Fruit fly (Drosophila melanogaster) whole organism, prepupa: Measurements from ENCODE around the gene CG33272.

ENCODE experiments used
- Blimp-1 ChIP-seq: fragments of 200-800 bp; sonication (Bioruptor generic); optimal IDR thresholded peaks from 3 replicates; lab custom pipeline; 2017; ENCODE audit warnings: missing biosample characterization, missing genetic modification characterization, mild to moderate bottlenecking, moderate library complexity, missing genetic modification reagents
- CG10669 ChIP-seq: fragments of 200-800 bp; sonication (Bioruptor generic); optimal IDR thresholded peaks from 3 replicates; lab custom pipeline; 2018; ENCODE audit warnings: missing biosample characterization, mild to moderate bottlenecking, missing genetic modification characterization, moderate library complexity
- CG11294 ChIP-seq: fragments of 200-800 bp; sonication (Bioruptor generic); IDR thresholded peaks from 2 replicates; pipeline ENCODE4 v1.3.6; 2022; ENCODE audit warnings: missing biosample characterization, missing genetic modification characterization
- CG15336 ChIP-seq: fragments of 200-800 bp; sonication (Bioruptor generic); IDR thresholded peaks from 2 replicates; pipeline ENCODE4 v1.3.6; 2022; ENCODE audit warnings: missing biosample characterization, missing genetic modification characterization
- CG1621 ChIP-seq: fragments of 200-800 bp; sonication (Bioruptor generic); optimal IDR thresholded peaks from 3 replicates; lab custom pipeline; 2018; ENCODE audit warnings: missing biosample characterization, mild to moderate bottlenecking, missing genetic modification characterization
- CG32006 ChIP-seq: fragments of 200-800 bp; sonication (Bioruptor generic); optimal IDR thresholded peaks from 3 replicates; lab custom pipeline; 2017; ENCODE audit warnings: missing biosample characterization, mild to moderate bottlenecking, missing genetic modification characterization
- CG3919 ChIP-seq: fragments of 200-800 bp; sonication (Bioruptor generic); optimal IDR thresholded peaks from 3 replicates; lab custom pipeline; 2016; ENCODE audit warnings: missing biosample characterization, missing genetic modification characterization
- CG6163 ChIP-seq: fragments of 200-800 bp; sonication (Bioruptor generic); IDR thresholded peaks from 3 replicates; pipeline ENCODE4 v1.3.6; 2022; ENCODE audit warnings: missing biosample characterization, missing genetic modification characterization
- CG6792 ChIP-seq: fragments of 200-800 bp; sonication (Bioruptor generic); optimal IDR thresholded peaks from 3 replicates; lab custom pipeline; 2016; ENCODE audit warnings: missing biosample characterization, missing genetic modification characterization
- CG6808 ChIP-seq: fragments of 200-800 bp; sonication (Bioruptor generic); optimal IDR thresholded peaks from 3 replicates; lab custom pipeline; 2017; ENCODE audit warnings: missing biosample characterization, missing genetic modification characterization, mild to moderate bottlenecking, moderate library complexity, missing genetic modification reagents
- CG6854 ChIP-seq: fragments of 200-800 bp; sonication (Bioruptor generic); optimal IDR thresholded peaks from 2 replicates; lab custom pipeline; 2017; ENCODE audit warnings: missing biosample characterization, mild to moderate bottlenecking, missing genetic modification characterization
- CG8319 ChIP-seq: fragments of 200-800 bp; sonication (Bioruptor generic); optimal IDR thresholded peaks from 3 replicates; lab custom pipeline; 2016; ENCODE audit warnings: missing biosample characterization, missing genetic modification characterization
- CG9139 ChIP-seq: fragments of 200-800 bp; sonication (Bioruptor generic); optimal IDR thresholded peaks from 3 replicates; lab custom pipeline; 2017; ENCODE audit warnings: missing biosample characterization, mild to moderate bottlenecking, missing genetic modification characterization
- Eip75B ChIP-seq: fragments of 200-800 bp; sonication (Bioruptor generic); optimal IDR thresholded peaks from 3 replicates; lab custom pipeline; 2016; ENCODE audit warnings: missing biosample characterization, missing genetic modification characterization
- Eip78C ChIP-seq: fragments of 200-800 bp; sonication (Bioruptor generic); peaks from one replicate; lab custom pipeline; 2016; ENCODE audit warnings: missing biosample characterization, missing genetic modification characterization
- Eip93F ChIP-seq: fragments of 200-800 bp; sonication (Bioruptor generic); optimal IDR thresholded peaks from 2 replicates; lab custom pipeline; 2016; ENCODE audit warnings: missing biosample characterization, mild to moderate bottlenecking, missing genetic modification characterization
- Ets96B ChIP-seq: fragments of 200-800 bp; optimal IDR thresholded peaks from 2 replicates; lab custom pipeline; 2019; ENCODE audit warnings: missing biosample characterization, mild to moderate bottlenecking, missing genetic modification characterization, moderate library complexity
- Gug ChIP-seq: fragments of 200-800 bp; sonication (Bioruptor generic); IDR thresholded peaks from 2 replicates; pipeline ENCODE4 v1.3.6; 2022; ENCODE audit warnings: missing biosample characterization, missing genetic modification characterization
- Hr39 ChIP-seq: fragments of 200-800 bp; sonication (Bioruptor generic); optimal IDR thresholded peaks from 2 replicates; lab custom pipeline; 2016; ENCODE audit warnings: missing biosample characterization, missing genetic modification characterization
- Met ChIP-seq: fragments of 200-800 bp; sonication (Bioruptor generic); optimal IDR thresholded peaks from 3 replicates; lab custom pipeline; 2016; ENCODE audit warnings: missing biosample characterization, missing genetic modification characterization
- Smox ChIP-seq: fragments of 200-800 bp; sonication (Bioruptor generic); optimal IDR thresholded peaks from 3 replicates; lab custom pipeline; 2016; ENCODE audit warnings: missing biosample characterization, missing genetic modification characterization
- Sox14 ChIP-seq: fragments of 200-800 bp; sonication (Bioruptor generic); optimal IDR thresholded peaks from 3 replicates; lab custom pipeline; 2016; ENCODE audit warnings: missing biosample characterization, missing genetic modification characterization
- achi ChIP-seq: fragments of 200-800 bp; sonication (Bioruptor generic); optimal IDR thresholded peaks from 3 replicates; lab custom pipeline; 2016; ENCODE audit warnings: missing biosample characterization, missing genetic modification characterization
- acj6 ChIP-seq: fragments of 200-800 bp; sonication (Bioruptor generic); optimal IDR thresholded peaks from 3 replicates; lab custom pipeline; 2016; ENCODE audit warnings: missing biosample characterization, missing genetic modification characterization
- cyc ChIP-seq: fragments of 200-800 bp; sonication (Bioruptor generic); optimal IDR thresholded peaks from 3 replicates; lab custom pipeline; 2016; ENCODE audit warnings: missing biosample characterization, missing genetic modification characterization
- dac ChIP-seq: fragments of 200-800 bp; sonication (Bioruptor generic); optimal IDR thresholded peaks from 2 replicates; lab custom pipeline; 2017; ENCODE audit warnings: missing biosample characterization, mild to moderate bottlenecking, missing genetic modification characterization
- eg ChIP-seq: fragments of 200-800 bp; sonication (Bioruptor generic); IDR thresholded peaks from 3 replicates; pipeline ENCODE4 v1.3.6; 2022; ENCODE audit warnings: missing biosample characterization, missing genetic modification characterization
- fd59A ChIP-seq: fragments of 200-800 bp; sonication (Bioruptor generic); optimal IDR thresholded peaks from 2 replicates; lab custom pipeline; 2017; ENCODE audit warnings: missing biosample characterization, mild to moderate bottlenecking, missing genetic modification characterization, missing genetic modification reagents
- fd85E ChIP-seq: fragments of 200-800 bp; sonication (Bioruptor generic); optimal IDR thresholded peaks from 3 replicates; lab custom pipeline; 2016; ENCODE audit warnings: missing biosample characterization, missing genetic modification characterization
- fkh ChIP-seq: fragments of 200-800 bp; sonication (Bioruptor generic); optimal IDR thresholded peaks from 3 replicates; lab custom pipeline; 2017; ENCODE audit warnings: missing biosample characterization, mild to moderate bottlenecking, missing genetic modification characterization, moderate library complexity
- lz ChIP-seq: fragments of 200-800 bp; sonication (Bioruptor generic); optimal IDR thresholded peaks from 3 replicates; lab custom pipeline; 2016; ENCODE audit warnings: missing biosample characterization, missing genetic modification characterization
- pdm3 ChIP-seq: fragments of 200-800 bp; sonication (Bioruptor generic); optimal IDR thresholded peaks from 3 replicates; lab custom pipeline; 2016; ENCODE audit warnings: missing biosample characterization, missing genetic modification characterization
- spab ChIP-seq: fragments of 200-800 bp; sonication (Bioruptor generic); optimal IDR thresholded peaks from 2 replicates; lab custom pipeline; 2017; ENCODE audit warnings: missing biosample characterization, mild to moderate bottlenecking, missing genetic modification characterization, missing genetic modification reagents
- ss ChIP-seq, 2 experiments: fragments of 200-800 bp; sonication (Bioruptor generic); optimal IDR thresholded peaks; 2 replicates in 1 of 2; 3 replicates in 1 of 2; lab custom pipeline; 2017 to 2018; ENCODE audit warnings: mild to moderate bottlenecking in 2 of 2, missing biosample characterization in 2 of 2, missing genetic modification characterization in 2 of 2, moderate library complexity in 1 of 2
- svp ChIP-seq: fragments of 200-800 bp; sonication (Bioruptor generic); peaks from one replicate; lab custom pipeline; 2016; ENCODE audit warnings: missing biosample characterization, missing genetic modification characterization
- vri ChIP-seq: fragments of 200-800 bp; sonication (Bioruptor generic); optimal IDR thresholded peaks from 3 replicates; lab custom pipeline; 2016; ENCODE audit warnings: missing biosample characterization, mild to moderate bottlenecking, missing genetic modification characterization

The CG33272 gene

dm6 chr3L:11493090-11493807, 17.1 kb downstream of the CG33272 start (continued):
- TF ChIP-seq fd59A (no peak), fd85E (peak; percentile 40), Eip75B (no peak), svp (GFP tag; lab: Kevin White, UChicago) (peak; percentile 68), CG1621 (tag; lab: Kevin White, UChicago) (no peak), CG6808 (GFP tag; lab: Kevin White, UChicago) (no peak), achi (GFP tag; lab: Kevin White, UChicago) (peak; percentile 25), Blimp-1 (GFP tag; lab: Kevin White, UChicago) (no peak), CG6792 (GFP tag; lab: Kevin White, UChicago) (no peak), Eip93F (GFP tag; lab: Kevin White, UChicago) (no peak), spab (peak; percentile 26), dac (GFP tag; lab: Kevin White, UChicago) (no peak), CG6854 (GFP tag; lab: Kevin White, UChicago) (peak; percentile 80), CG11294 (GFP tag; lab: Robert Waterston, UW) (no peak)

dm6 chr3L:11492457-11492856, 17.9 kb downstream of the CG33272 start:
- TF ChIP-seq CG6163 (GFP tag; lab: Robert Waterston, UW) (0 out of 3 replicates have a peak, but pooled peaks have one; percentile 17), Blimp-1 (GFP tag; lab: Kevin White, UChicago) (peak; percentile 52), eg (GFP tag; lab: Robert Waterston, UW) (0 out of 3 replicates have a peak, but pooled peaks have one; percentile 11), CG15336 (GFP tag; lab: Robert Waterston, UW) (0 out of 2 replicates have a peak, but pooled peaks have one; percentile 6), Eip78C (GFP tag; lab: Kevin White, UChicago) (peak; percentile 42), CG3919 (GFP tag; lab: Kevin White, UChicago) (no peak), fkh (peak; percentile 38), ss (GFP tag; optimal IDR thresholded peaks at IDR 0.05; lab: Kevin White, UChicago) (peak in 1 of 2 experiments; percentile 16), CG32006 (no peak), vri (peak; percentile 43), CG1621 (tag; lab: Kevin White, UChicago) (no peak), lz (GFP tag; lab: Kevin White, UChicago) (no peak)

- TF ChIP-seq Gug (GFP tag; lab: Robert Waterston, UW) (no peak), Hr39 (GFP tag; lab: Kevin White, UChicago) (no peak), achi (GFP tag; lab: Kevin White, UChicago) (no peak), Eip75B (no peak), CG10669 (GFP tag; lab: Kevin White, UChicago) (no peak), Ets96B (tag; lab: Kevin White, UChicago) (no peak), Sox14 (GFP tag; lab: Kevin White, UChicago) (no peak), CG9139 (GFP tag; lab: Kevin White, UChicago) (no peak), CG1621 (tag; lab: Kevin White, UChicago) (no peak), CG8319 (GFP tag; lab: Kevin White, UChicago) (no peak), acj6 (GFP tag; lab: Kevin White, UChicago) (no peak), cyc (GFP tag; lab: Kevin White, UChicago) (no peak), Met (GFP tag; lab: Kevin White, UChicago) (no peak), pdm3 (GFP tag; lab: Kevin White, UChicago) (no peak), Eip78C (GFP tag; lab: Kevin White, UChicago) (no peak), Smox (GFP tag; lab: Kevin White, UChicago) (no peak)
Measured at dm6 chr3L:11491874-11492268, 18.5 kb downstream of the CG33272 start.
